Worm (Caenorhabditis elegans): ENCODE results near the gene Y105C5B.3.

- TF ChIP-seq elt-3 (tag; optimal IDR thresholded peaks at IDR 0.05): no peak
- TF ChIP-seq ztf-11 (tag; optimal IDR thresholded peaks at IDR 0.05): no peak
Measured at ce11 chrIV:15861499-15861898, 22.5 kb upstream of the Y105C5B.3 start.

Data from whole organism, mixed stage, embryonic.